Worm (Caenorhabditis elegans): ENCODE measurements around the gene scl-25.
A peak's percentile ranks its signal among the peaks of the same experiment; 100 is the strongest.
"Not testable (repeated sequence)": the region's sequence is repeated elsewhere in the genome, so short reads cannot be mapped to it uniquely, and the experiment has no call there.

Gene scl-25

DNA sequence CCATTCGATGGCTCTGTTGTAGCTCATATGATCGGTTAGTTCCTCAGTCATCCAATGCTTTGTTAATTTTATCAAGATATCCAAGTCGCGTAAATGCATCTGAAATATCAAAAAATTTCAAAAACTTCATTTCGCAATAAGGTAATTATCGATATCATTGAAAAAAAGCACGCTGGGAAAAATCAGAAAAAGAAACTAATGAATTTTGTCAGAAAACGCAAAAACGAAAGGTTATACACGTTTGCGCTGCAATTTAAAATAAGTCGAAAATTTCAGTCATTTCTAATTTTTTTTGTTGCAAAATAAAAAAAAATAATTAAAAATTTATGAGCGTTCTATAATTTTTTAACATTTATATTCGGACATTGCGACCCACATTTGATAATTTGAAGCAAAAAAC is 39.4 kb downstream of the scl-25 start, which contains the start of gene K10G4.3:
Gene K10G4.3 (minus strand): TSS at position 101 of the 400 bp plus-strand sequence.
- not testable (repeated sequence) for TF ChIP-seq spr-3 (GFP tag; optimal IDR thresholded peaks at IDR 0.05); sdz-12 (GFP tag; optimal IDR thresholded peaks at IDR 0.05); D1046.2 (GFP tag; IDR thresholded peaks at IDR 0.05)

DNA sequence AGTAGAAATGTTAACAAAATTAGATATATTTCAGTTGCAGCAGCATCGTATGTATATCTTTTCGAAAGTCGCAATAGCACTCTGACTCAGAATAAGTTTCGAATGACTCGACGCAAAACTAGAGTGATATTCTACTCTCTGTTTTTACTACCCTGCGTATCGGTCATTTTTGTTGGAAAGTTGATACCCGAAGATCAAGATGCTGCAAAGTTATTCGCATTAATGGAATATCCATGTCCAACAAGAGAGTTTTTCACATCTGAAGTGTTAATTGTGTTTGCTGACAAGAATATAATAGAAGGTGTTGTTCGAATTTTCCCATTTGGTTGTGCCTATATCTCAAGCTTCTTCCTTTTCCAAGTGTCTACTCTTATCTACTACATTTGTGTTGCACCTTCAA is 46.6 kb downstream of the scl-25 start:
- TF ChIP-seq unc-62 (GFP tag; optimal IDR thresholded peaks at IDR 0.05 in 1 of 2) (peak in 1 of 2 experiments; percentile 91), unc-62 (tag; optimal IDR thresholded peaks at IDR 0.05) (no peak), mxl-2 (GFP tag; conservative IDR thresholded peaks at IDR 0.05) (no peak)

DNA sequence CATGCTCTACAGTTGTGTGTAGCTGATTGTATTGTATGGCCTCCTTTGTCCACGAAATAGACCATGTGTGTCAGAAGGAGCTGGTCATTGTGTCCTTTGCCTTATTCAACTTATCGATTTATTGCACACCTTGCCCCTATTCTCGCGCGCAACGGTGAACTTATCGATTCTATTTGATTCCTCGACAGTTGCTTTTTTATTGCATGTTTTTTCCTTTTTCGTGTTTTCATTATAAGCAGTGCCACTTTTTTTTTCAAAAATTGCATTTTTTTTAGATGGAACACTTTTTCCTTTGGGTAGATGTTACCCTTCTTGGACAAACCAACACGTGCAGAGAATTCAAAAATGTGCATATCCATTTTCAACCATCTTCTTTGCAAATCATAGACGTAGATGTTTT is 47.8 kb downstream of the scl-25 start, which contains the start of gene K10G4.10:
Gene K10G4.10 (plus strand): TSS at position 301 of the 400 bp plus-strand sequence.
- TF ChIP-seq egl-43 (GFP tag; IDR thresholded peaks at IDR 0.05), result no peak
- no peak for TF ChIP-seq ceh-82 (tag; optimal IDR thresholded peaks at IDR 0.05)
- TF ChIP-seq nhr-11 (tag; optimal IDR thresholded peaks at IDR 0.05), result no peak
- TF ChIP-seq egl-27 (tag; optimal IDR thresholded peaks at IDR 0.05), result no peak
- TF ChIP-seq ztf-7 (tag; optimal IDR thresholded peaks at IDR 0.05), result no peak
- no peak for TF ChIP-seq lir-3 (tag; optimal IDR thresholded peaks at IDR 0.05)
- TF ChIP-seq fos-1 (tag; optimal IDR thresholded peaks at IDR 0.05), result no peak
- no peak for TF ChIP-seq mep-1 (tag; optimal IDR thresholded peaks at IDR 0.05)
- no peak for TF ChIP-seq D1046.2 (GFP tag; IDR thresholded peaks at IDR 0.05)
- TF ChIP-seq nhr-42 (GFP tag; IDR thresholded peaks at IDR 0.05), result no peak
- TF ChIP-seq daf-12 (tag; optimal IDR thresholded peaks at IDR 0.05), result no peak
- no peak for TF ChIP-seq R02D3.7 (tag; optimal IDR thresholded peaks at IDR 0.05)
- no peak for TF ChIP-seq saeg-2 (GFP tag; IDR thresholded peaks at IDR 0.05)
- TF ChIP-seq hmg-1.1 (GFP tag; IDR thresholded peaks at IDR 0.05), result no peak
- TF ChIP-seq hlh-30 (tag; optimal IDR thresholded peaks at IDR 0.05; ENCODE audit: insufficient read depth), result no peak
- no peak for TF ChIP-seq ceh-62 (tag; optimal IDR thresholded peaks at IDR 0.05)
- no peak for TF ChIP-seq dve-1 (tag; optimal IDR thresholded peaks at IDR 0.05; ENCODE audit: insufficient read depth)
- TF ChIP-seq set-16 (GFP tag; IDR thresholded peaks at IDR 0.05), result no peak
- no peak for TF ChIP-seq mdl-1 (tag; optimal IDR thresholded peaks at IDR 0.05)
- no peak for TF ChIP-seq F10B5.3 (tag; optimal IDR thresholded peaks at IDR 0.05)

Data from whole organism, L4 larva.